Worm (Caenorhabditis elegans): Measurements from ENCODE around the gene dpy-27.

- TF ChIP-seq nfya-1 (tag; optimal IDR thresholded peaks at IDR 0.05; ENCODE audit: borderline replicate concordance, insufficient read depth) = no peak
- TF ChIP-seq lin-35 (GFP tag; optimal IDR thresholded peaks at IDR 0.05) = no peak
- TF ChIP-seq ceh-91 (GFP tag; IDR thresholded peaks at IDR 0.05) = no peak
- TF ChIP-seq ama-1 (optimal IDR thresholded peaks at IDR 0.05) = no peak
- TF ChIP-seq ama-1 (GFP tag; optimal IDR thresholded peaks at IDR 0.05) = no peak
- no peak for TF ChIP-seq ccch-3 (GFP tag; optimal IDR thresholded peaks at IDR 0.05)
- no peak for TF ChIP-seq xnd-1 (tag; optimal IDR thresholded peaks at IDR 0.05)
- TF ChIP-seq madf-10 (tag; optimal IDR thresholded peaks at IDR 0.05) = no peak
- no peak for TF ChIP-seq snpc-4 (GFP tag; optimal IDR thresholded peaks at IDR 0.05)
- TF ChIP-seq snpc-4 (tag; optimal IDR thresholded peaks at IDR 0.05) = no peak
- no peak for TF ChIP-seq sdz-38 (tag; optimal IDR thresholded peaks at IDR 0.05)
- no peak for TF ChIP-seq hmg-1.2 (GFP tag; IDR thresholded peaks at IDR 0.05)
These were observed 54.0 kb downstream of the dpy-27 start, which contains the start of gene C44F1.1 for ce11 chrIII:3765460-3765859.
